Worm (Caenorhabditis elegans) whole organism, L4/young adult: ENCODE measurements around the gene phat-6.

ENCODE experiments used
- dao-5 ChIP-seq: sonication (generic microtip); optimal IDR thresholded peaks from 2 replicates; lab custom pipeline; 2016; ENCODE audit warnings: missing genotype, missing genetic modification characterization, moderate library complexity, missing compliant biosample characterization
- him-1 ChIP-seq: sonication (generic microtip); optimal IDR thresholded peaks from 2 replicates; lab custom pipeline; 2016; ENCODE audit warnings: missing genotype, missing genetic modification reagents, missing genetic modification characterization, missing compliant biosample characterization

DNA sequence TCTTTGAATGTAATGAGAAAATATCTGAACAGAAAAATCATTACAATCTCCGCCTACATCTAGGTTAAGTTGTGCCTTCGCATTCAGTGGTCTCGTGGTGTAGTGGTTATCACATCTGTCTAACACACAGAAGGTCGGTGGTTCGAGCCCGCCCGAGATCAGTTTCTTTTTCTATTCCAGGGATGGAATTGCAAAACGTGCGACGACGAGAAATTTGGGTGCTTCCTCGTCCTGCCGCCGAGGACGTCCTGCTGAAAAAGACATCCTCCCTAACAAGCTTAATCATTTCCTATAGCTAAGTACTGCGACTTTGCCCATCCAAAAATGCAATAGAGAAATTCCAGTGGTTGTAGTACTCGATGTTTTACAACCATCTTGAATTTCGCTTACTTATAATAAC lies 41.9 kb upstream of the phat-6 start:
- no peak for TF ChIP-seq him-1 (tag; lab: Kevin White, UChicago)
- no peak for TF ChIP-seq dao-5
